Worm (Caenorhabditis elegans) whole organism, young adult: ENCODE data around the gene sdz-19.

Experiments used
- B0261.1 ChIP-seq: sonication (generic microtip); optimal IDR thresholded peaks from 2 replicates; lab custom pipeline; 2016; ENCODE audit warnings: mild to moderate bottlenecking, missing genetic modification characterization, moderate library complexity, missing compliant biosample characterization
- B0336.3 ChIP-seq: fragments of 200-800 bp; sonication (Bioruptor generic); IDR thresholded peaks from 2 replicates; pipeline ENCODE4 v1.3.6; 2022; ENCODE audit warnings: missing genetic modification characterization, missing compliant biosample characterization
- C06A6.2 ChIP-seq: fragments of 200-800 bp; sonication (Bioruptor generic); conservative IDR thresholded peaks from 2 replicates; pipeline ENCODE4 v1.3.6; 2022; ENCODE audit warnings: missing genetic modification characterization, missing compliant biosample characterization
- C17E4.6 ChIP-seq: fragments of 200-800 bp; sonication (Bioruptor generic); IDR thresholded peaks from 2 replicates; pipeline ENCODE4 v1.3.6; 2022; ENCODE audit warnings: missing genetic modification reagents, missing genetic modification characterization, missing compliant biosample characterization
- D2030.7 ChIP-seq: fragments of 200-800 bp; sonication (Bioruptor generic); IDR thresholded peaks from 2 replicates; pipeline ENCODE4 v1.3.6; 2022; ENCODE audit warnings: missing genetic modification reagents, missing genetic modification characterization, missing compliant biosample characterization
- F22D6.2 ChIP-seq: sonication (generic microtip); optimal IDR thresholded peaks from 2 replicates; lab custom pipeline; 2016; ENCODE audit warnings: mild to moderate bottlenecking, missing genetic modification characterization, missing compliant biosample characterization
- F23B12.7 ChIP-seq: sonication (generic microtip); optimal IDR thresholded peaks from 2 replicates; lab custom pipeline; 2017; ENCODE audit warnings: missing genetic modification characterization, mild to moderate bottlenecking, missing compliant biosample characterization, antibody characterized with exemption, moderate library complexity; ENCODE audit not compliant: insufficient read depth
- Y79H2A.3 ChIP-seq: fragments of 200-800 bp; sonication (Bioruptor generic); conservative IDR thresholded peaks from 2 replicates; pipeline ENCODE4 v1.3.6; 2022; ENCODE audit warnings: missing genetic modification reagents, missing genetic modification characterization, missing compliant biosample characterization
- Y95B8A.8 ChIP-seq: fragments of 200-800 bp; sonication (Bioruptor generic); IDR thresholded peaks from 2 replicates; pipeline ENCODE4 v1.3.6; 2022; ENCODE audit warnings: missing genetic modification reagents, missing genetic modification characterization, missing compliant biosample characterization
- akir-1 ChIP-seq: fragments of 200-800 bp; sonication (Bioruptor generic); optimal IDR thresholded peaks from 2 replicates; lab custom pipeline; 2018; ENCODE audit warnings: mild to moderate bottlenecking, missing genetic modification characterization, moderate library complexity, missing compliant biosample characterization
- aptf-2 ChIP-seq: fragments of 200-800 bp; sonication (Bioruptor generic); conservative IDR thresholded peaks from 2 replicates; pipeline ENCODE4 v1.3.6; 2022; ENCODE audit warnings: missing genetic modification reagents, missing genetic modification characterization, missing compliant biosample characterization
- athp-1 ChIP-seq: sonication (generic microtip); optimal IDR thresholded peaks from 2 replicates; lab custom pipeline; 2017; ENCODE audit warnings: mild to moderate bottlenecking, missing genetic modification characterization, missing compliant biosample characterization
- attf-5 ChIP-seq: fragments of 200-800 bp; sonication (Bioruptor generic); optimal IDR thresholded peaks from 2 replicates; lab custom pipeline; 2018; ENCODE audit warnings: mild to moderate bottlenecking, missing genetic modification characterization, missing compliant biosample characterization
- bed-1 ChIP-seq: fragments of 200-800 bp; sonication (Bioruptor generic); IDR thresholded peaks from 2 replicates; pipeline ENCODE4 v1.3.6; 2022; ENCODE audit warnings: missing genetic modification reagents, missing genetic modification characterization, missing compliant biosample characterization
- cebp-1 ChIP-seq, 2 experiments: fragments of 200-800 bp in 1 of 2; sonication (Bioruptor generic) in 1 of 2; sonication (generic microtip) in 1 of 2; IDR thresholded peaks in 1 of 2; optimal IDR thresholded peaks in 1 of 2; 2 replicates each; pipeline versions ENCODE4 v1.3.6 to Lab custom; 2017 to 2022; ENCODE audit warnings: missing compliant biosample characterization in 2 of 2, missing genetic modification characterization in 2 of 2, mild to moderate bottlenecking in 1 of 2, missing genetic modification reagents in 1 of 2, moderate library complexity in 1 of 2
- cebp-2 ChIP-seq: fragments of 200-800 bp; sonication (Bioruptor generic); IDR thresholded peaks from 2 replicates; pipeline ENCODE4 v1.3.6; 2022; ENCODE audit warnings: missing genetic modification characterization, missing compliant biosample characterization
- chd-7 ChIP-seq: sonication (generic microtip); optimal IDR thresholded peaks from 2 replicates; lab custom pipeline; 2016; ENCODE audit warnings: mild to moderate bottlenecking, missing genetic modification characterization, moderate library complexity, missing compliant biosample characterization
- die-1 ChIP-seq: sonication (generic microtip); optimal IDR thresholded peaks from 2 replicates; lab custom pipeline; 2016; ENCODE audit warnings: missing genotype, mild to moderate bottlenecking, missing genetic modification characterization, missing compliant biosample characterization
- efl-1 ChIP-seq: fragments of 150-350 bp; optimal IDR thresholded peaks from 2 replicates; lab custom pipeline; 2014; ENCODE audit warnings: missing biosample characterization, missing genetic modification reagents, missing genetic modification characterization
- egl-44 ChIP-seq: fragments of 200-800 bp; sonication (Bioruptor generic); IDR thresholded peaks from 2 replicates; pipeline ENCODE4 v1.3.6; 2022; ENCODE audit warnings: missing genetic modification reagents, missing genetic modification characterization, missing compliant biosample characterization
- ets-4 ChIP-seq: fragments of 200-800 bp; sonication (Bioruptor generic); optimal IDR thresholded peaks from 2 replicates; lab custom pipeline; 2018; ENCODE audit warnings: mild to moderate bottlenecking, missing genetic modification characterization, missing compliant biosample characterization
- fkh-3 ChIP-seq: sonication (generic microtip); optimal IDR thresholded peaks from 2 replicates; lab custom pipeline; 2016; ENCODE audit warnings: mild to moderate bottlenecking, missing genetic modification characterization, missing compliant biosample characterization
- gei-17 ChIP-seq: fragments of 200-800 bp; sonication (Bioruptor generic); optimal IDR thresholded peaks from 2 replicates; lab custom pipeline; 2018; ENCODE audit warnings: mild to moderate bottlenecking, missing genetic modification characterization, missing compliant biosample characterization
- him-1 ChIP-seq: sonication (generic microtip); optimal IDR thresholded peaks from 2 replicates; lab custom pipeline; 2016; ENCODE audit warnings: missing genotype, missing genetic modification reagents, missing genetic modification characterization, missing compliant biosample characterization
- hsf-1 ChIP-seq: fragments of 200-800 bp; sonication (Bioruptor generic); IDR thresholded peaks from 2 replicates; pipeline ENCODE4 v1.3.6; 2022; ENCODE audit warnings: missing genetic modification reagents, missing genetic modification characterization, missing compliant biosample characterization
- lag-1 ChIP-seq: fragments of 200-800 bp; sonication (Bioruptor generic); IDR thresholded peaks from 2 replicates; pipeline ENCODE4 v1.3.6; 2022; ENCODE audit warnings: missing genetic modification reagents, missing genetic modification characterization, missing compliant biosample characterization
- lin-26 ChIP-seq: fragments of 200-800 bp; sonication (Bioruptor generic); IDR thresholded peaks from 2 replicates; pipeline ENCODE4 v1.3.6; 2022; ENCODE audit warnings: missing genetic modification reagents, missing genetic modification characterization, missing compliant biosample characterization
- lin-40 ChIP-seq: sonication (generic microtip); optimal IDR thresholded peaks from 2 replicates; lab custom pipeline; 2016; ENCODE audit warnings: missing genetic modification characterization, mild to moderate bottlenecking, missing compliant biosample characterization, missing genotype, missing genetic modification reagents
- mxl-1 ChIP-seq: sonication (generic microtip); optimal IDR thresholded peaks from 2 replicates; lab custom pipeline; 2016; ENCODE audit warnings: missing genetic modification characterization, missing compliant biosample characterization
- nfya-2 ChIP-seq: fragments of 200-800 bp; sonication (Bioruptor generic); IDR thresholded peaks from 2 replicates; pipeline ENCODE4 v1.3.6; 2022; ENCODE audit warnings: missing genetic modification reagents, missing genetic modification characterization, missing compliant biosample characterization
- nhr-80 ChIP-seq: sonication (generic microtip); optimal IDR thresholded peaks from 2 replicates; lab custom pipeline; 2016; ENCODE audit warnings: missing genetic modification characterization, missing compliant biosample characterization
- snpc-1.1 ChIP-seq: sonication (generic microtip); optimal IDR thresholded peaks from 2 replicates; lab custom pipeline; 2017; ENCODE audit warnings: missing genetic modification characterization, mild to moderate bottlenecking, missing compliant biosample characterization, antibody characterized with exemption, moderate library complexity, missing genotype, missing genetic modification reagents; ENCODE audit not compliant: insufficient read depth
- snpc-1.3 ChIP-seq: sonication (generic microtip); optimal IDR thresholded peaks from 2 replicates; lab custom pipeline; 2017; ENCODE audit warnings: missing genetic modification characterization, mild to moderate bottlenecking, missing compliant biosample characterization, antibody characterized with exemption, moderate library complexity, missing genotype, missing genetic modification reagents; ENCODE audit not compliant: insufficient read depth
- snpc-3.4 ChIP-seq: sonication (generic microtip); optimal IDR thresholded peaks from 2 replicates; lab custom pipeline; 2017; ENCODE audit warnings: missing genetic modification characterization, mild to moderate bottlenecking, missing compliant biosample characterization, antibody characterized with exemption, moderate library complexity, missing genotype, missing genetic modification reagents
- somi-1 ChIP-seq: fragments of 200-800 bp; sonication (Bioruptor generic); optimal IDR thresholded peaks from 2 replicates; lab custom pipeline; 2018; ENCODE audit warnings: mild to moderate bottlenecking, missing genetic modification characterization, missing compliant biosample characterization
- sptf-2 ChIP-seq: fragments of 200-800 bp; sonication (Bioruptor generic); optimal IDR thresholded peaks from 2 replicates; lab custom pipeline; 2018; ENCODE audit warnings: mild to moderate bottlenecking, missing genetic modification characterization, missing compliant biosample characterization
- unc-130 ChIP-seq: sonication (generic microtip); optimal IDR thresholded peaks from 2 replicates; lab custom pipeline; 2016; ENCODE audit warnings: missing genetic modification reagents, missing genetic modification characterization, missing compliant biosample characterization
- zfh-2 ChIP-seq: fragments of 200-800 bp; sonication (Bioruptor generic); conservative IDR thresholded peaks from 2 replicates; pipeline ENCODE4 v1.3.6; 2022; ENCODE audit warnings: missing genetic modification reagents, missing genetic modification characterization, missing compliant biosample characterization
- ztf-22 ChIP-seq: fragments of 200-800 bp; sonication (Bioruptor generic); optimal IDR thresholded peaks from 2 replicates; lab custom pipeline; 2018; ENCODE audit warnings: mild to moderate bottlenecking, missing genetic modification characterization, moderate library complexity, missing compliant biosample characterization
- ztf-25 ChIP-seq: fragments of 200-800 bp; sonication (Bioruptor generic); IDR thresholded peaks from 2 replicates; pipeline ENCODE4 v1.3.6; 2022; ENCODE audit warnings: missing genetic modification reagents, missing genetic modification characterization, missing compliant biosample characterization
- ztf-26 ChIP-seq: sonication (generic microtip); optimal IDR thresholded peaks from 2 replicates; lab custom pipeline; 2017; ENCODE audit warnings: missing genetic modification characterization, missing compliant biosample characterization
- ztf-3 ChIP-seq: fragments of 200-800 bp; sonication (Bioruptor generic); optimal IDR thresholded peaks from 2 replicates; lab custom pipeline; 2018; ENCODE audit warnings: mild to moderate bottlenecking, missing genetic modification characterization, missing compliant biosample characterization

sdz-19 gene

ce11 chrX:12532405-12532804 lies 29.3 kb upstream of the sdz-19 start:
- TF ChIP-seq Y79H2A.3 (no peak), ztf-3 (no peak), athp-1 (tag; lab: Kevin White, UChicago) (no peak), somi-1 (GFP tag; lab: Kevin White, UChicago) (no peak), aptf-2 (GFP tag; lab: Robert Waterston, UW) (no peak), Y95B8A.8 (GFP tag; lab: Robert Waterston, UW) (no peak), lag-1 (GFP tag; lab: Robert Waterston, UW) (no peak), egl-44 (no peak), C17E4.6 (no peak), snpc-3.4 (tag; lab: Kevin White, UChicago) (no peak), nfya-2 (GFP tag; lab: Robert Waterston, UW) (no peak), snpc-1.1 (tag; lab: Kevin White, UChicago) (no peak), C06A6.2 (GFP tag; lab: Robert Waterston, UW) (no peak), ztf-22 (GFP tag; lab: Kevin White, UChicago) (no peak), mxl-1 (tag; lab: Kevin White, UChicago) (no peak), gei-17 (no peak)

DNA sequence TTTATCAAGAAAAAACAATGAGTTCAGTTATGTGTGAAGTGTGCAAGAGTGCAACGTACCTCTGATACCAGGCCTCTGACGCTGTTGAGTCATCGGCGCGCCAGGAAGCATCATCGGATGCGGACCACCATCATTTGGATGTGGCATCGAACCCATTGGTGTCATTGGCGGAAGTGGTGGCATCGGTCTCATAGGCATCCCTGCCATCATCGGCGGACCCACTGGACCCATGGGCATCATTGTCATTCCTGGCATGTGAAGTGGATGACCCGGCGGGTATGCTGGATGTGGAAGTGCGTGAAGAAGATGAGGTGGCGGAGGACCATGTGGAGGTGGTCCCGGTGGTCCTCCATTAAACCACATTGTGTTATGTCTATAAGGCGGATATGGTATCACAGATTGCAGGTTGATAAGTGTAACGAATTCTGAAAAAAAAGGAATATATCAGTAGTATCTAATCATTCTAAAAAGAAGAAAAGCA lies 22.3 kb upstream of the sdz-19 start, which contains the start of gene scd-1:
Gene scd-1 (minus strand): TSS at position 431 of the 481 bp plus-strand sequence.
- no peak for TF ChIP-seq D2030.7 (GFP tag; lab: Robert Waterston, UW)
- 0 out of 2 replicates have a peak, but pooled peaks have one; percentile 15 for TF ChIP-seq hsf-1 (GFP tag; lab: Robert Waterston, UW)
- TF ChIP-seq fkh-3 (tag; lab: Kevin White, UChicago), result no peak
- TF ChIP-seq cebp-2 (GFP tag; lab: Robert Waterston, UW), result 0 out of 2 replicates have a peak, but pooled peaks have one; percentile 41
- no peak for TF ChIP-seq attf-5 (GFP tag; lab: Kevin White, UChicago)
- TF ChIP-seq zfh-2 (GFP tag; lab: Robert Waterston, UW), result peak; percentile 70

DNA sequence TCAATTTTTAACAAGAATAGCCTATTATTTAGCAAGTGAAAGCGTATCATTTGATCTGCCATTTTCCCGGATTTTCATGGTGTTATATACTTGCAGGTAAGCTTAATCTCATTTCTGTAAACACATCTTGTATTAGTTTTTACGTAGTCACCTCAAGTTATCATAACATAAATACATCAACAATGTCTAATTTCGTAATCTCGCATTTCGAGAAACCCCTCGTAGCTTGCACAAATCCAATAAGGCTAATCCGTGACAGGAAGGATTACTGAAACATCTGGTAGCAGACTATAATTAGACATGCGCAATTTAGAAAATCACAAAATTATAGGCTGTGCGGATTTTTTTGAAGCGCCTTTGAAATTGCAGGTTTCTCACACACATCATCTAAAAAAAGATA lies 21.4 kb upstream of the sdz-19 start:
- no peak for TF ChIP-seq snpc-1.3 (tag; lab: Kevin White, UChicago)
- no peak for TF ChIP-seq zfh-2 (GFP tag; lab: Robert Waterston, UW)
- no peak for TF ChIP-seq ztf-25
- TF ChIP-seq unc-130 (GFP tag; lab: Kevin White, UChicago), result no peak
- TF ChIP-seq mxl-1 (tag; lab: Kevin White, UChicago), result no peak

DNA sequence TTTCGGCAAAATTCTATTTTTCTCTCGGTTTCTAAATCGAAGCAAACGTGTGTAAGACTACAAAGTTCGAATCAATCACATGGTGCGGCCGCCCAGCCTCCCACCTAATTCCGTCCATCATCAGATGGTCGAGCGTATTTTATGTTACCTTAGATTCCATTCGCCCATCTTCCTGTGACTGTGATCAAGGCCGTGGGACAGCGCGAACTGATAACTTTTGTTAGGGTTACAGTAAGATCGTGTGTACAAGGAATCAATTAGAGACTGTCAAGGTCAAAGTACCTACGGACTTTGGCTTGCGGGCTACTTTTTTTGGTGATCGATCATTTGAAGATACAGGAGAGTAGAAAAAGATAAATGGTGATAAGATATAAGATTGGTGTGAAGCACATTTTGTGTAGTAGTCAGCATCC lies 19.9 kb upstream of the sdz-19 start:
- TF ChIP-seq somi-1 (GFP tag; lab: Kevin White, UChicago) (peak; percentile 78), bed-1 (GFP tag; lab: Robert Waterston, UW) (no peak), lin-26 (peak; percentile 39; the same call in 1 of the 2 replicates), efl-1 (GFP tag; lab: Kevin White, UChicago) (no peak), ztf-26 (tag; lab: Kevin White, UChicago) (peak; percentile 87), C06A6.2 (GFP tag; lab: Robert Waterston, UW) (peak; percentile 56), chd-7 (tag; lab: Kevin White, UChicago) (peak; percentile 46), him-1 (no peak), aptf-2 (GFP tag; lab: Robert Waterston, UW) (no peak), B0261.1 (no peak), sptf-2 (GFP tag; lab: Kevin White, UChicago) (no peak), nhr-80 (tag; lab: Kevin White, UChicago) (peak; percentile 50), lin-40 (tag; lab: Kevin White, UChicago) (peak; percentile 85), B0336.3 (no peak), cebp-1 (GFP tag; IDR thresholded peaks at IDR 0.05; lab: Robert Waterston, UW) (no peak), cebp-1 (tag; optimal IDR thresholded peaks at IDR 0.05; lab: Kevin White, UChicago) (peak; percentile 43), attf-5 (GFP tag; lab: Kevin White, UChicago) (peak; percentile 21), snpc-3.4 (tag; lab: Kevin White, UChicago) (no peak), F22D6.2 (tag; lab: Kevin White, UChicago) (peak; percentile 77), akir-1 (no peak), ets-4 (GFP tag; lab: Kevin White, UChicago) (no peak), die-1 (tag; lab: Kevin White, UChicago) (peak; percentile 18), F23B12.7 (tag; lab: Kevin White, UChicago) (peak; percentile 7)
